Worm (Caenorhabditis elegans): Measurements from ENCODE around the gene R148.7.

R148.7 gene

DNA sequence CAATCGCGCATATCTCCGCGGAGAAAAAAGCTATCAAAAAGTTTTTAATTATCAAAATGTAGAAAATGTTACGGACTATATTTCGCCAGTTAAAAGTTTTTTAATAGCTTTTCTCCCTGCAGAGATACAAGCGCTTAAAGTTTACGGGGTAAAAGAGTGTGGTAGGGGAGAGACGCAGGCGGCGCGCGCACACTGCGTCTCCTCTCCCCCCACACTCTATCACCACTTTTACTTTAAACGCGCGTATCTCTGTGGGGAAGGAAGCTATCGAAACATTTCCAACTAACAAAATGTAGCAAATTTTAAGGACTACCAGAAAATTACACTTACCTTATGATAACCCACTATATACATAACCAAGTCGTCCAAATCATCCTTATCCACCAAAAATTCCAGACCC is 5.4 kb upstream of the R148.7 start:
- no peak for TF ChIP-seq efl-1 (optimal IDR thresholded peaks at IDR 0.05)
- TF ChIP-seq efl-1 (GFP tag; optimal IDR thresholded peaks at IDR 0.05 in 1 of 2): peak in 1 of 2 experiments; percentile 57
- TF ChIP-seq hpl-2 (GFP tag; optimal IDR thresholded peaks at IDR 0.05): no peak

ce11 chrIII:3200563-3200962 is 2.4 kb upstream of the R148.7 start:
- TF ChIP-seq lsy-2 (tag; optimal IDR thresholded peaks at IDR 0.05) (peak in 1 of 2 experiments; percentile 10), C04F5.9 (tag; optimal IDR thresholded peaks at IDR 0.05) (no peak), efl-1 (optimal IDR thresholded peaks at IDR 0.05) (no peak), efl-1 (GFP tag; optimal IDR thresholded peaks at IDR 0.05 in 1 of 2) (no peak), grh-1 (GFP tag; IDR thresholded peaks at IDR 0.05) (no peak), hlh-4 (tag; optimal IDR thresholded peaks at IDR 0.05) (no peak), snu-23 (GFP tag; optimal IDR thresholded peaks at IDR 0.05) (peak; percentile 36), fkh-10 (GFP tag; optimal IDR thresholded peaks at IDR 0.05) (no peak), jun-1 (tag; optimal IDR thresholded peaks at IDR 0.05) (no peak), ceh-88 (GFP tag; IDR thresholded peaks at IDR 0.05) (no peak), mep-1 (tag; optimal IDR thresholded peaks at IDR 0.05) (no peak), nhr-12 (tag; optimal IDR thresholded peaks at IDR 0.05) (no peak), pqm-1 (tag; optimal IDR thresholded peaks at IDR 0.05) (no peak), nhr-71 (tag; optimal IDR thresholded peaks at IDR 0.05) (peak; percentile 41), rnt-1 (tag; optimal IDR thresholded peaks at IDR 0.05) (peak; percentile 77), unc-98 (GFP tag; IDR thresholded peaks at IDR 0.05) (0 out of 2 replicates have a peak, but pooled peaks have one; percentile 28), fkh-4 (tag; optimal IDR thresholded peaks at IDR 0.05; ENCODE audit: borderline replicate concordance) (no peak), elt-2 (tag; optimal IDR thresholded peaks at IDR 0.05) (no peak), lin-14 (GFP tag; optimal IDR thresholded peaks at IDR 0.05) (peak; percentile 77), nhr-19 (GFP tag; conservative IDR thresholded peaks at IDR 0.05) (peak; percentile 14), lin-39 (tag; optimal IDR thresholded peaks at IDR 0.05) (peak; percentile 21), ceh-63 (GFP tag; optimal IDR thresholded peaks at IDR 0.05) (no peak), pag-3 (tag; optimal IDR thresholded peaks at IDR 0.05; ENCODE audit: borderline replicate concordance, insufficient read depth) (peak; percentile 16)

DNA sequence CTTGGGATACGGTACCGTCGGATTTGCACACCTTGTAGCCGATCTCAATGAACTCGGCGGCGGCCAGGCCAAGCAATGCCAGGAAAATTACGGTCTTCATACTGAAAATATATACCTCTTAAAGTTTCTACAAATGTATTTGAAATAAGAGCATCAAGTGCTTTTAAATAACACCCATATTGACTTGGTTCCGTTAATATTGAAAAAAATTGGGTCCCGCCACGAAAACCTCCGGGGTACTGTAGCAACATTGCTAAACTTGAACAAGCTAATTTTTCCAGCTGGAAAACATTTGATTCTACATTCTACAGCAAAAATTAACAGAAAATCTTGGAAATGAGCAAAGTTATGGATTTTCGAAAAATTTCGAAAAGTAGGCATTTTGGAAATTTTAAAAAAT is 1.2 kb upstream of the R148.7 start, which contains the start of gene heh-1:
Gene heh-1 (minus strand): TSS at position 101 of the 400 bp plus-strand sequence.
- no peak for TF ChIP-seq efl-3 (GFP tag; optimal IDR thresholded peaks at IDR 0.05)
- no peak for TF ChIP-seq ceh-90 (tag; optimal IDR thresholded peaks at IDR 0.05)
- no peak for TF ChIP-seq mep-1 (tag; optimal IDR thresholded peaks at IDR 0.05)
- no peak for TF ChIP-seq swsn-7 (tag; optimal IDR thresholded peaks at IDR 0.05)
- TF ChIP-seq fkh-10 (GFP tag; optimal IDR thresholded peaks at IDR 0.05): no peak
- TF ChIP-seq lir-3 (tag; optimal IDR thresholded peaks at IDR 0.05; ENCODE audit: poor library complexity): no peak
- no peak for TF ChIP-seq F16B12.6 (tag; optimal IDR thresholded peaks at IDR 0.05)
- TF ChIP-seq lin-35 (GFP tag; optimal IDR thresholded peaks at IDR 0.05): no peak
- no peak for TF ChIP-seq alr-1 (tag; optimal IDR thresholded peaks at IDR 0.05; ENCODE audit: borderline replicate concordance)

ce11 chrIII:3197904-3198303 is 303 bp downstream of the R148.7 start:
- TF ChIP-seq pag-3 (tag; optimal IDR thresholded peaks at IDR 0.05; ENCODE audit: borderline replicate concordance, insufficient read depth) (no peak), unc-30 (tag; optimal IDR thresholded peaks at IDR 0.05) (no peak), blmp-1 (tag; optimal IDR thresholded peaks at IDR 0.05) (no peak), lin-13 (GFP tag; optimal IDR thresholded peaks at IDR 0.05) (no peak), lin-14 (GFP tag; optimal IDR thresholded peaks at IDR 0.05) (no peak), vab-15 (tag; optimal IDR thresholded peaks at IDR 0.05) (no peak), nhr-77 (tag; optimal IDR thresholded peaks at IDR 0.05) (no peak), xbp-1 (tag; optimal IDR thresholded peaks at IDR 0.05) (no peak), nhr-71 (tag; optimal IDR thresholded peaks at IDR 0.05) (no peak), elt-3 (tag; optimal IDR thresholded peaks at IDR 0.05) (no peak), ceh-90 (tag; optimal IDR thresholded peaks at IDR 0.05) (no peak), tlp-1 (tag; optimal IDR thresholded peaks at IDR 0.05) (no peak), ceh-82 (tag; optimal IDR thresholded peaks at IDR 0.05) (no peak), dsc-1 (tag; optimal IDR thresholded peaks at IDR 0.05) (no peak), lin-39 (tag; optimal IDR thresholded peaks at IDR 0.05) (no peak), unc-62 (GFP tag; optimal IDR thresholded peaks at IDR 0.05) (no peak)
